Fruit fly (Drosophila melanogaster) whole organism, embryonic: ENCODE measurements around the gene CNPYb.

Source experiments
- Aef1 ChIP-seq: fragments of 200-800 bp; sonication (Bioruptor generic); IDR thresholded peaks from 3 replicates; pipeline ENCODE4 v1.3.6; 2022; ENCODE audit warnings: missing biosample characterization, missing genetic modification characterization
- CG10366 ChIP-seq: fragments of 200-800 bp; sonication (Bioruptor generic); IDR thresholded peaks from 2 replicates; pipeline ENCODE4 v1.3.6; 2022; ENCODE audit warnings: missing biosample characterization, missing genetic modification characterization
- CG10654 ChIP-seq: fragments of 200-800 bp; sonication (Bioruptor generic); optimal IDR thresholded peaks from 2 replicates; lab custom pipeline; 2016; ENCODE audit warnings: missing biosample characterization, missing genetic modification characterization
- CG12104 ChIP-seq: fragments of 200-800 bp; sonication (Bioruptor generic); optimal IDR thresholded peaks from 3 replicates; lab custom pipeline; 2016; ENCODE audit warnings: missing biosample characterization, missing genetic modification characterization
- CG12391 ChIP-seq: fragments of 200-800 bp; sonication (Bioruptor generic); optimal IDR thresholded peaks from 3 replicates; lab custom pipeline; 2018; ENCODE audit warnings: missing biosample characterization, mild to moderate bottlenecking, missing genetic modification characterization, moderate library complexity
- CG13123 ChIP-seq: fragments of 200-800 bp; sonication (Bioruptor generic); optimal IDR thresholded peaks from 2 replicates; lab custom pipeline; 2016; ENCODE audit warnings: missing biosample characterization, missing genetic modification characterization
- CG13287 ChIP-seq: fragments of 200-800 bp; sonication (Bioruptor generic); IDR thresholded peaks from 2 replicates; pipeline ENCODE4 v1.3.6; 2022; ENCODE audit warnings: missing biosample characterization, missing genetic modification characterization; ENCODE audit not compliant: partially characterized antibody
- CG13296 ChIP-seq: fragments of 200-800 bp; sonication (Bioruptor generic); optimal IDR thresholded peaks from 3 replicates; lab custom pipeline; 2018; ENCODE audit warnings: missing biosample characterization, mild to moderate bottlenecking, missing genetic modification characterization
- CG14860 ChIP-seq: fragments of 200-800 bp; sonication (Bioruptor generic); IDR thresholded peaks from 3 replicates; pipeline ENCODE4 v1.3.6; 2022; ENCODE audit warnings: missing biosample characterization, missing genetic modification characterization; ENCODE audit not compliant: partially characterized antibody
- CG14965 ChIP-seq: fragments of 200-800 bp; sonication (Bioruptor generic); optimal IDR thresholded peaks from 2 replicates; lab custom pipeline; 2016; ENCODE audit warnings: missing biosample characterization, missing genetic modification characterization, borderline replicate concordance
- CG1647 ChIP-seq: fragments of 200-800 bp; sonication (Bioruptor generic); optimal IDR thresholded peaks from 3 replicates; lab custom pipeline; 2016; ENCODE audit warnings: missing biosample characterization, missing genetic modification characterization
- CG16863 ChIP-seq: fragments of 200-800 bp; sonication (Bioruptor generic); optimal IDR thresholded peaks from 3 replicates; lab custom pipeline; 2016; ENCODE audit warnings: missing biosample characterization, missing genetic modification characterization
- CG17186 ChIP-seq: fragments of 200-800 bp; sonication (Bioruptor generic); optimal IDR thresholded peaks from 3 replicates; lab custom pipeline; 2017; ENCODE audit warnings: missing biosample characterization, missing genetic modification reagents, missing genetic modification characterization
- CG17359 ChIP-seq: fragments of 200-800 bp; sonication (Bioruptor generic); optimal IDR thresholded peaks from 3 replicates; lab custom pipeline; 2018; ENCODE audit warnings: missing biosample characterization, mild to moderate bottlenecking, missing genetic modification characterization, moderate library complexity
- CG1832 ChIP-seq: fragments of 200-800 bp; sonication (Bioruptor generic); optimal IDR thresholded peaks from 2 replicates; lab custom pipeline; 2017; ENCODE audit warnings: missing biosample characterization, mild to moderate bottlenecking, missing genetic modification characterization, inconsistent platforms
- CG2120 ChIP-seq: fragments of 200-800 bp; sonication (Bioruptor generic); optimal IDR thresholded peaks from 3 replicates; lab custom pipeline; 2016; ENCODE audit warnings: missing biosample characterization, missing genetic modification characterization
- CG32532 ChIP-seq: fragments of 200-800 bp; sonication (Bioruptor generic); IDR thresholded peaks from 2 replicates; pipeline ENCODE4 v1.3.6; 2022; ENCODE audit warnings: missing biosample characterization, missing genetic modification characterization
- CG32767 ChIP-seq: fragments of 200-800 bp; sonication (Bioruptor generic); IDR thresholded peaks from 2 replicates; pipeline ENCODE4 v1.3.6; 2022; ENCODE audit warnings: missing biosample characterization, missing genetic modification characterization
- CG33557 ChIP-seq: fragments of 200-800 bp; sonication (Bioruptor generic); optimal IDR thresholded peaks from 2 replicates; lab custom pipeline; 2019; ENCODE audit warnings: missing biosample characterization, mild to moderate bottlenecking, missing genetic modification characterization, moderate library complexity
- CG4328 ChIP-seq: fragments of 200-800 bp; sonication (Bioruptor generic); optimal IDR thresholded peaks from 3 replicates; lab custom pipeline; 2017; ENCODE audit warnings: missing biosample characterization, missing genetic modification reagents, missing genetic modification characterization
- CG4707 ChIP-seq: fragments of 200-800 bp; sonication (Bioruptor generic); optimal IDR thresholded peaks from 2 replicates; lab custom pipeline; 2018; ENCODE audit warnings: missing biosample characterization, mild to moderate bottlenecking, missing genetic modification characterization, moderate library complexity
- CG7745 ChIP-seq: fragments of 200-800 bp; sonication (Bioruptor generic); optimal IDR thresholded peaks from 2 replicates; lab custom pipeline; 2018; ENCODE audit warnings: missing biosample characterization, mild to moderate bottlenecking, missing genetic modification characterization, moderate library complexity
- Dad ChIP-seq: fragments of 200-800 bp; sonication (Bioruptor generic); optimal IDR thresholded peaks from 3 replicates; lab custom pipeline; 2016; ENCODE audit warnings: missing biosample characterization, missing genetic modification characterization
- Dip3 ChIP-seq: fragments of 200-800 bp; sonication (Bioruptor generic); optimal IDR thresholded peaks from 3 replicates; lab custom pipeline; 2016; ENCODE audit warnings: missing biosample characterization, missing genetic modification characterization
- GATAe ChIP-seq: fragments of 200-800 bp; sonication (Bioruptor generic); conservative IDR thresholded peaks from 2 replicates; pipeline ENCODE4 v1.3.6; 2022; ENCODE audit warnings: missing biosample characterization, missing genetic modification characterization
- HmgZ ChIP-seq: fragments of 200-800 bp; sonication (Bioruptor generic); optimal IDR thresholded peaks from 2 replicates; lab custom pipeline; 2018; ENCODE audit warnings: missing biosample characterization, mild to moderate bottlenecking, missing genetic modification characterization
- Lhr ChIP-seq: fragments of 200-800 bp; sonication (Bioruptor generic); optimal IDR thresholded peaks from 3 replicates; lab custom pipeline; 2017; ENCODE audit warnings: mild to moderate bottlenecking, missing biosample characterization, missing genetic modification reagents, missing genetic modification characterization
- MBD-R2 ChIP-seq: fragments of 200-800 bp; sonication (Bioruptor generic); IDR thresholded peaks from 2 replicates; pipeline ENCODE4 v1.3.6; 2022; ENCODE audit warnings: missing biosample characterization, missing genetic modification characterization
- Max ChIP-seq: fragments of 200-800 bp; sonication (Bioruptor generic); optimal IDR thresholded peaks from 2 replicates; lab custom pipeline; 2016; ENCODE audit warnings: missing biosample characterization, mild to moderate bottlenecking, missing genetic modification characterization
- NK7.1 ChIP-seq: fragments of 200-800 bp; sonication (Bioruptor generic); optimal IDR thresholded peaks from 3 replicates; lab custom pipeline; 2016; ENCODE audit warnings: missing biosample characterization, missing genetic modification characterization
- Sry-β ChIP-seq: fragments of 200-800 bp; sonication (Bioruptor generic); optimal IDR thresholded peaks from 2 replicates; lab custom pipeline; 2018; ENCODE audit warnings: missing biosample characterization, mild to moderate bottlenecking, missing genetic modification characterization, moderate library complexity
- Ssrp ChIP-seq: fragments of 200-800 bp; sonication (Bioruptor generic); optimal IDR thresholded peaks from 2 replicates; lab custom pipeline; 2018; ENCODE audit warnings: missing biosample characterization, mild to moderate bottlenecking, missing genetic modification characterization, moderate library complexity
- Stat92E ChIP-seq, 3 experiments: fragments of >200 bp in 2 of 3; fragments of 200-800 bp in 1 of 3; sonication (Bioruptor generic) in 1 of 3; optimal IDR thresholded peaks; 2 replicates each; lab custom pipeline; 2017 to 2019; ENCODE audit warnings: missing biosample characterization in 3 of 3, missing genetic modification characterization in 3 of 3, mild to moderate bottlenecking in 1 of 3, moderate library complexity in 1 of 3
- TFAM ChIP-seq: fragments of 200-800 bp; sonication (Bioruptor generic); optimal IDR thresholded peaks from 2 replicates; lab custom pipeline; 2017; ENCODE audit warnings: missing biosample characterization, missing genetic modification characterization, inconsistent platforms
- bab2 ChIP-seq: fragments of 200-800 bp; sonication (Bioruptor generic); optimal IDR thresholded peaks from 2 replicates; lab custom pipeline; 2016; ENCODE audit warnings: missing biosample characterization, missing genetic modification characterization
- bbx ChIP-seq: fragments of 200-800 bp; sonication (Bioruptor generic); IDR thresholded peaks from 2 replicates; pipeline ENCODE4 v1.3.6; 2022; ENCODE audit warnings: missing biosample characterization, missing genetic modification characterization; ENCODE audit not compliant: partially characterized antibody
- bowl ChIP-seq: fragments of 200-800 bp; sonication (Bioruptor generic); IDR thresholded peaks from 2 replicates; pipeline ENCODE4 v1.3.6; 2022; ENCODE audit warnings: missing biosample characterization, missing genetic modification characterization
- crp ChIP-seq, 2 experiments: fragments of 200-800 bp; sonication (Bioruptor generic); optimal IDR thresholded peaks; 2 replicates in 1 of 2; 3 replicates in 1 of 2; lab custom pipeline; 2017; ENCODE audit warnings: missing biosample characterization in 2 of 2, missing genetic modification characterization in 2 of 2, mild to moderate bottlenecking in 1 of 2, moderate library complexity in 1 of 2
- cwo ChIP-seq: fragments of 200-800 bp; sonication (Bioruptor generic); optimal IDR thresholded peaks from 3 replicates; lab custom pipeline; 2017; ENCODE audit warnings: missing biosample characterization, missing genetic modification characterization, mild to moderate bottlenecking, moderate library complexity, missing genetic modification reagents
- dan ChIP-seq: fragments of 200-800 bp; sonication (Bioruptor generic); IDR thresholded peaks from 2 replicates; pipeline ENCODE4 v1.3.6; 2022; ENCODE audit warnings: missing biosample characterization, missing genetic modification characterization
- dimm ChIP-seq: fragments of 200-800 bp; sonication (Bioruptor generic); IDR thresholded peaks from 2 replicates; pipeline ENCODE4 v1.3.6; 2022; ENCODE audit warnings: missing biosample characterization, missing genetic modification characterization
- disco-r ChIP-seq: fragments of 200-800 bp; sonication (Bioruptor generic); optimal IDR thresholded peaks from 2 replicates; lab custom pipeline; 2016; ENCODE audit warnings: missing biosample characterization, missing genetic modification characterization
- gcm ChIP-seq: fragments of 200-800 bp; sonication (Bioruptor generic); optimal IDR thresholded peaks from 2 replicates; lab custom pipeline; 2019; ENCODE audit warnings: missing biosample characterization, mild to moderate bottlenecking, missing genetic modification characterization, moderate library complexity
- kni ChIP-seq: fragments of 200-800 bp; sonication (Bioruptor generic); optimal IDR thresholded peaks from 3 replicates; lab custom pipeline; 2017; ENCODE audit warnings: mild to moderate bottlenecking, missing biosample characterization, missing genetic modification reagents, missing genetic modification characterization
- maf-S ChIP-seq: fragments of 200-800 bp; sonication (Bioruptor generic); optimal IDR thresholded peaks from 2 replicates; lab custom pipeline; 2016; ENCODE audit warnings: missing biosample characterization, missing genetic modification characterization
- nerfin-2 ChIP-seq: fragments of 200-800 bp; sonication (Bioruptor generic); IDR thresholded peaks from 2 replicates; pipeline ENCODE4 v1.3.6; 2022; ENCODE audit warnings: missing biosample characterization, missing genetic modification characterization; ENCODE audit not compliant: partially characterized antibody
- sens-2 ChIP-seq: fragments of 200-800 bp; sonication (Bioruptor generic); IDR thresholded peaks from 2 replicates; pipeline ENCODE4 v1.3.6; 2022; ENCODE audit warnings: missing biosample characterization, missing genetic modification characterization
- slp2 ChIP-seq: fragments of 200-800 bp; sonication (Bioruptor generic); optimal IDR thresholded peaks from 2 replicates; lab custom pipeline; 2016; ENCODE audit warnings: missing biosample characterization, missing genetic modification characterization
- stc ChIP-seq: fragments of 200-800 bp; sonication (Bioruptor generic); IDR thresholded peaks from 2 replicates; pipeline ENCODE4 v1.3.6; 2022; ENCODE audit warnings: missing biosample characterization, missing genetic modification characterization
- tin ChIP-seq: fragments of 200-800 bp; sonication (Bioruptor generic); optimal IDR thresholded peaks from 3 replicates; lab custom pipeline; 2016; ENCODE audit warnings: missing biosample characterization, missing genetic modification characterization
- wek ChIP-seq: fragments of 200-800 bp; sonication (Bioruptor generic); optimal IDR thresholded peaks from 3 replicates; lab custom pipeline; 2018; ENCODE audit warnings: missing biosample characterization, mild to moderate bottlenecking, missing genetic modification characterization, moderate library complexity

Gene CNPYb

dm6 chr3L:19073909-19074239, 22.1 kb downstream of the CNPYb start (continued):
- TF ChIP-seq Ssrp (tag; lab: Kevin White, UChicago) (peak; percentile 74), CG32767 (GFP tag; lab: Robert Waterston, UW) (no peak), nerfin-2 (no peak), CG32532 (GFP tag; lab: Robert Waterston, UW) (no peak), CG1832 (no peak), CG33557 (GFP tag; lab: Kevin White, UChicago) (no peak), CG13296 (GFP tag; lab: Kevin White, UChicago) (no peak), CG1647 (GFP tag; lab: Kevin White, UChicago) (no peak), bab2 (no peak), CG12104 (GFP tag; lab: Kevin White, UChicago) (no peak), Sry-β (GFP tag; lab: Kevin White, UChicago) (no peak), disco-r (no peak), bowl (GFP tag; lab: Robert Waterston, UW) (no peak), CG17186 (GFP tag; lab: Kevin White, UChicago) (no peak), CG4707 (no peak), tin (GFP tag; lab: Kevin White, UChicago) (no peak), CG17359 (peak; percentile 63), CG10366 (no peak), Max (no peak), maf-S (GFP tag; lab: Kevin White, UChicago) (no peak), CG14965 (GFP tag; lab: Kevin White, UChicago) (no peak), NK7.1 (GFP tag; lab: Kevin White, UChicago) (no peak), Dip3 (no peak), CG7745 (no peak), Aef1 (GFP tag; lab: Robert Waterston, UW) (no peak), dimm (no peak), slp2 (GFP tag; lab: Kevin White, UChicago) (no peak), Dad (GFP tag; lab: Kevin White, UChicago) (no peak), CG10654 (GFP tag; lab: Kevin White, UChicago) (no peak), cwo (no peak), CG2120 (GFP tag; lab: Kevin White, UChicago) (no peak), gcm (GFP tag; lab: Kevin White, UChicago) (peak; percentile 46), TFAM (GFP tag; lab: Kevin White, UChicago) (no peak), CG12391 (tag; lab: Kevin White, UChicago) (peak; percentile 73), dan (GFP tag; lab: Robert Waterston, UW) (no peak), GATAe (GFP tag; lab: Robert Waterston, UW) (no peak), crp (GFP tag; optimal IDR thresholded peaks at IDR 0.05; lab: Kevin White, UChicago) (no peak), CG4328 (GFP tag; lab: Kevin White, UChicago) (no peak), CG14860 (GFP tag; lab: Robert Waterston, UW) (no peak), CG13123 (GFP tag; lab: Kevin White, UChicago) (no peak), bbx (GFP tag; lab: Robert Waterston, UW) (no peak), kni (GFP tag; lab: Kevin White, UChicago) (no peak), CG13287 (GFP tag; lab: Robert Waterston, UW) (no peak), sens-2 (GFP tag; lab: Robert Waterston, UW) (no peak), Lhr (no peak), stc (GFP tag; lab: Robert Waterston, UW) (no peak; the same call in 1 of the 2 replicates), CG16863 (no peak), HmgZ (no peak), wek (GFP tag; lab: Kevin White, UChicago) (no peak), Stat92E (GFP tag; optimal IDR thresholded peaks at IDR 0.05; lab: Kevin White, UChicago) (peak in 1 of 3 experiments; percentile 5), MBD-R2 (GFP tag; lab: Robert Waterston, UW) (no peak)
